Fruit fly (Drosophila melanogaster): Measurements from ENCODE around the gene Ant2.

Ant2 gene

dm6 chrX:10739614-10740436 lies 46.9 kb downstream of the Ant2 start:
- no peak for TF ChIP-seq CG9948 (tag; optimal IDR thresholded peaks at IDR 0.05)
- TF ChIP-seq CG14655 (GFP tag; optimal IDR thresholded peaks at IDR 0.05) = no peak
- no peak for TF ChIP-seq CG13204 (GFP tag; optimal IDR thresholded peaks at IDR 0.05)
- TF ChIP-seq CG12605 (GFP tag; IDR thresholded peaks at IDR 0.05) = no peak
- no peak for TF ChIP-seq Snoo (tag; optimal IDR thresholded peaks at IDR 0.05)
- no peak for TF ChIP-seq CG15710 (tag; optimal IDR thresholded peaks at IDR 0.05)
- no peak for TF ChIP-seq CG4496 (GFP tag; IDR thresholded peaks at IDR 0.05)

dm6 chrX:10738835-10739371 lies 47.8 kb downstream of the Ant2 start:
- peak; percentile 16 for TF ChIP-seq CG9948 (tag; optimal IDR thresholded peaks at IDR 0.05)
- peak; percentile 72 for TF ChIP-seq CG13204 (GFP tag; optimal IDR thresholded peaks at IDR 0.05)
- no peak for TF ChIP-seq Pif1B (GFP tag; optimal IDR thresholded peaks at IDR 0.05)
- TF ChIP-seq CG12605 (GFP tag; IDR thresholded peaks at IDR 0.05) = peak; percentile 60; the same call in 1 of the 2 replicates
- peak; percentile 35 for TF ChIP-seq CG15710 (tag; optimal IDR thresholded peaks at IDR 0.05)
- peak; percentile 51 for TF ChIP-seq gl (tag; optimal IDR thresholded peaks at IDR 0.05)
- TF ChIP-seq CG8301 (tag; optimal IDR thresholded peaks at IDR 0.05) = no peak
- peak; percentile 44; the same call in 1 of the 3 replicates for TF ChIP-seq fd96Ca (GFP tag; IDR thresholded peaks at IDR 0.05)
- TF ChIP-seq EcR (GFP tag; optimal IDR thresholded peaks at IDR 0.05) = peak; percentile 25
- TF ChIP-seq CG10348 (GFP tag; IDR thresholded peaks at IDR 0.05) = no peak
- TF ChIP-seq rn (GFP tag; IDR thresholded peaks at IDR 0.05) = no peak
- TF ChIP-seq CG14655 (GFP tag; optimal IDR thresholded peaks at IDR 0.05) = no peak
- peak; percentile 44 for TF ChIP-seq Pif1A (GFP tag; optimal IDR thresholded peaks at IDR 0.05)
- peak; percentile 30; the same call in 1 of the 2 replicates for TF ChIP-seq Ets98B (GFP tag; IDR thresholded peaks at IDR 0.05)
- no peak for TF ChIP-seq D1 (tag; optimal IDR thresholded peaks at IDR 0.05)
- TF ChIP-seq CG8159 (tag; optimal IDR thresholded peaks at IDR 0.05) = peak; percentile 34

- TF ChIP-seq CG34367 (tag; optimal IDR thresholded peaks at IDR 0.05) (no peak), D1 (tag; optimal IDR thresholded peaks at IDR 0.05) (no peak), fd96Ca (GFP tag; IDR thresholded peaks at IDR 0.05) (no peak), gl (tag; optimal IDR thresholded peaks at IDR 0.05) (peak; percentile 10)
Measured at dm6 chrX:10738151-10738430, 48.6 kb downstream of the Ant2 start.

- TF ChIP-seq CG32121 (GFP tag; IDR thresholded peaks at IDR 0.05) = peak; percentile 92
- no peak for TF ChIP-seq CG13204 (GFP tag; optimal IDR thresholded peaks at IDR 0.05)
- no peak for TF ChIP-seq D1 (tag; optimal IDR thresholded peaks at IDR 0.05)
- peak; percentile 91 for TF ChIP-seq CG8301 (tag; optimal IDR thresholded peaks at IDR 0.05)
- TF ChIP-seq CG10348 (GFP tag; IDR thresholded peaks at IDR 0.05) = peak; percentile 64
- peak; percentile 63 for TF ChIP-seq CG8159 (tag; optimal IDR thresholded peaks at IDR 0.05)
- peak; percentile 59 for TF ChIP-seq Pif1B (GFP tag; optimal IDR thresholded peaks at IDR 0.05)
- peak; percentile 77 for TF ChIP-seq CG12605 (GFP tag; IDR thresholded peaks at IDR 0.05)
- TF ChIP-seq CG9948 (tag; optimal IDR thresholded peaks at IDR 0.05) = peak; percentile 70
- TF ChIP-seq Pif1A (GFP tag; optimal IDR thresholded peaks at IDR 0.05) = peak; percentile 83
- no peak for TF ChIP-seq EcR (GFP tag; optimal IDR thresholded peaks at IDR 0.05)
- TF ChIP-seq CG34367 (tag; optimal IDR thresholded peaks at IDR 0.05) = peak; percentile 69
- peak; percentile 95 for TF ChIP-seq CG4496 (GFP tag; IDR thresholded peaks at IDR 0.05)
- peak; percentile 68 for TF ChIP-seq CG15710 (tag; optimal IDR thresholded peaks at IDR 0.05)
- peak; percentile 92 for TF ChIP-seq CG14655 (GFP tag; optimal IDR thresholded peaks at IDR 0.05)
- peak; percentile 50; the same call in 1 of the 2 replicates for TF ChIP-seq rn (GFP tag; IDR thresholded peaks at IDR 0.05)
- peak; percentile 36 for TF ChIP-seq gl (tag; optimal IDR thresholded peaks at IDR 0.05)
- peak; percentile 94 for TF ChIP-seq fd96Ca (GFP tag; IDR thresholded peaks at IDR 0.05)
- peak; percentile 37 for TF ChIP-seq Snoo (tag; optimal IDR thresholded peaks at IDR 0.05)
- peak; percentile 91 for TF ChIP-seq Ets98B (GFP tag; IDR thresholded peaks at IDR 0.05)
- TF ChIP-seq CG17806 (tag; optimal IDR thresholded peaks at IDR 0.05) = peak; percentile 71
Measured at dm6 chrX:10737422-10738150, 49.1 kb downstream of the Ant2 start.

dm6 chrX:10735682-10736353 lies 50.9 kb downstream of the Ant2 start:
- TF ChIP-seq CG9948 (tag; optimal IDR thresholded peaks at IDR 0.05) (no peak), rn (GFP tag; IDR thresholded peaks at IDR 0.05) (no peak), fd96Ca (GFP tag; IDR thresholded peaks at IDR 0.05) (peak; percentile 60; the same call in 2 of the 3 replicates), CG14655 (GFP tag; optimal IDR thresholded peaks at IDR 0.05) (peak; percentile 69), Pif1A (GFP tag; optimal IDR thresholded peaks at IDR 0.05) (no peak), CG10348 (GFP tag; IDR thresholded peaks at IDR 0.05) (no peak), CG15710 (tag; optimal IDR thresholded peaks at IDR 0.05) (peak; percentile 3), Snoo (tag; optimal IDR thresholded peaks at IDR 0.05) (no peak), CG34367 (tag; optimal IDR thresholded peaks at IDR 0.05) (peak; percentile 15), CG13204 (GFP tag; optimal IDR thresholded peaks at IDR 0.05) (peak; percentile 79), D1 (tag; optimal IDR thresholded peaks at IDR 0.05) (no peak), CG8301 (tag; optimal IDR thresholded peaks at IDR 0.05) (peak; percentile 39), Pif1B (GFP tag; optimal IDR thresholded peaks at IDR 0.05) (no peak), EcR (GFP tag; optimal IDR thresholded peaks at IDR 0.05) (peak; percentile 51), Ets98B (GFP tag; IDR thresholded peaks at IDR 0.05) (peak; percentile 48; the same call in 1 of the 2 replicates), CG4496 (GFP tag; IDR thresholded peaks at IDR 0.05) (peak; percentile 62), CG8159 (tag; optimal IDR thresholded peaks at IDR 0.05) (peak; percentile 18), gl (tag; optimal IDR thresholded peaks at IDR 0.05) (peak; percentile 46), CG17806 (tag; optimal IDR thresholded peaks at IDR 0.05) (no peak), CG32121 (GFP tag; IDR thresholded peaks at IDR 0.05) (peak; percentile 65; the same call in 1 of the 2 replicates)

Data from whole organism, pupa.